Worm (Caenorhabditis elegans) whole organism, young adult: ENCODE data around the gene F26A1.19.
A peak's percentile ranks its signal among the peaks of the same experiment; 100 is the strongest.

Source experiments
- ceh-100 ChIP-seq: fragments of 200-800 bp; sonication (Bioruptor generic); IDR thresholded peaks from 2 replicates; pipeline ENCODE4 v1.3.6; 2022; ENCODE audit warnings: missing genetic modification reagents, missing genetic modification characterization, missing compliant biosample characterization
- nhr-80 ChIP-seq: sonication (generic microtip); optimal IDR thresholded peaks from 2 replicates; lab custom pipeline; 2016; ENCODE audit warnings: missing genetic modification characterization, missing compliant biosample characterization

The F26A1.19 gene

ce11 chrIII:4887291-4887690 is 49.8 kb downstream of the F26A1.19 start, which contains the start of gene clec-6:
Gene clec-6, minus strand, starts transcription at chrIII:4887444.
- no peak for TF ChIP-seq ceh-100 (GFP tag; lab: Robert Waterston, UW)
- peak; percentile 41 for TF ChIP-seq nhr-80 (tag; lab: Kevin White, UChicago)
